Fruit fly (Drosophila melanogaster) S2 (cell line): ENCODE data around the gene SelT.

ENCODE experiments used
- CG8478 ChIP-seq: fragments of >200 bp; optimal IDR thresholded peaks from 2 replicates; lab custom pipeline; 2018
- CTCF ChIP-seq, 2 experiments: fragments of >200 bp; optimal IDR thresholded peaks; 2 replicates each; lab custom pipeline; 2018

DNA sequence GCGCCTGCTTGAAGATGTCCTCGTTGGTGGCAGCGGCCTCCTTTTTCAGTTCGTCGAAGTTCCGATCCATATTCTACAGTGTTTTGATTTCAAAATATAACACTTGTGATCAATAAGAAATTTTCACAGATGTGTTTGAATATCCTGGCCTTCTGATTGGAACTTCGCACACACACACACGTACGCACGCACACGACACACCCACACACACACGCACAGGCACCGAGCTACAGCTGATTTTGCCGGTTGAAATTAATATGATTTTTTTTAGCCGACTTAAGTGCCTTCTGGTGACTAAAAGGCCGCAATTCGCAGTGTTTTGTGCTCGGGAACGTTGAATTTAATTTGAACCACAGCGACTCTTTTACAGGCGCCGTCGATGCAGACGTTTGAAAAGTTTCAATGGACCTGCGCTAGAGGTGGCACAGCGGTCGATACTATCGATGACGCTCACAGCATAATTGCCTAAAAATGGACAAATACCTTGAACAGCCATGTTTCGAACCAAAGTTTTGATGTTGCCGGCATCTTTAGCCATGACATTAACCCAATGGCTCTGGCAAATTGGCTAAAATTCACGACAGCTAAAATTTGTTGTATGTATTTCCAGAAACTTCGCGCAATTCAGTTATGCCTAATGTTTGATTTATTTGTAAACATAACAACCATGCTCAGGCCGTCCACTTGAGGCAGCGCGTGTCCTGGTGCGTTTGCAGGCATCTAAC, 1.3 kb upstream of the SelT start, which contains the start of gene Rtnl1:
- TF ChIP-seq CG8478 = no peak
- peak; percentile 53 to 60 for TF ChIP-seq CTCF (optimal IDR thresholded peaks at IDR 0.05; lab: Kevin White, UChicago)
